Fruit fly (Drosophila melanogaster) whole organism, pupa: ENCODE measurements around the gene dyl.
A peak's percentile ranks its signal among the peaks of the same experiment; 100 is the strongest.

Experiments
- CG10348 ChIP-seq: fragments of 200-800 bp; sonication (Bioruptor generic); IDR thresholded peaks from 2 replicates; pipeline ENCODE4 v1.3.6; 2022; ENCODE audit warnings: missing biosample characterization, missing genetic modification characterization
- CG12605 ChIP-seq: fragments of 200-800 bp; sonication (Bioruptor generic); IDR thresholded peaks from 2 replicates; pipeline ENCODE4 v1.3.6; 2022; ENCODE audit warnings: missing biosample characterization, missing genetic modification characterization
- CG13204 ChIP-seq: fragments of 200-800 bp; sonication (Bioruptor generic); optimal IDR thresholded peaks from 2 replicates; lab custom pipeline; 2018; ENCODE audit warnings: missing biosample characterization, mild to moderate bottlenecking, missing genetic modification characterization, moderate library complexity
- CG14655 ChIP-seq: fragments of 200-800 bp; sonication (Bioruptor generic); optimal IDR thresholded peaks from 3 replicates; lab custom pipeline; 2017; ENCODE audit warnings: mild to moderate bottlenecking, missing biosample characterization, missing genetic modification reagents, missing genetic modification characterization
- CG15710 ChIP-seq: fragments of 200-800 bp; sonication (Bioruptor generic); optimal IDR thresholded peaks from 2 replicates; lab custom pipeline; 2018; ENCODE audit warnings: missing biosample characterization, mild to moderate bottlenecking, missing genetic modification characterization, moderate library complexity
- CG17806 ChIP-seq: fragments of 200-800 bp; sonication (Bioruptor generic); optimal IDR thresholded peaks from 2 replicates; lab custom pipeline; 2018; ENCODE audit warnings: missing biosample characterization, mild to moderate bottlenecking, missing genetic modification characterization, moderate library complexity
- CG32121 ChIP-seq: fragments of 200-800 bp; sonication (Bioruptor generic); IDR thresholded peaks from 2 replicates; pipeline ENCODE4 v1.3.6; 2022; ENCODE audit warnings: missing biosample characterization, missing genetic modification characterization
- CG34367 ChIP-seq: fragments of 200-800 bp; sonication (Bioruptor generic); optimal IDR thresholded peaks from 2 replicates; lab custom pipeline; 2018; ENCODE audit warnings: missing biosample characterization, mild to moderate bottlenecking, missing genetic modification characterization
- CG4496 ChIP-seq: fragments of 200-800 bp; sonication (Bioruptor generic); IDR thresholded peaks from 3 replicates; pipeline ENCODE4 v1.3.6; 2022; ENCODE audit warnings: missing biosample characterization, missing genetic modification characterization
- CG8159 ChIP-seq: fragments of 200-800 bp; sonication (Bioruptor generic); optimal IDR thresholded peaks from 3 replicates; lab custom pipeline; 2018; ENCODE audit warnings: missing biosample characterization, mild to moderate bottlenecking, missing genetic modification characterization, moderate library complexity
- CG8301 ChIP-seq: fragments of 200-800 bp; sonication (Bioruptor generic); optimal IDR thresholded peaks from 2 replicates; lab custom pipeline; 2018; ENCODE audit warnings: missing biosample characterization, mild to moderate bottlenecking, missing genetic modification characterization
- CG9948 ChIP-seq: fragments of 200-800 bp; sonication (Bioruptor generic); optimal IDR thresholded peaks from 2 replicates; lab custom pipeline; 2018; ENCODE audit warnings: missing biosample characterization, mild to moderate bottlenecking, missing genetic modification characterization, moderate library complexity
- D1 ChIP-seq: fragments of 200-800 bp; sonication (Bioruptor generic); optimal IDR thresholded peaks from 2 replicates; lab custom pipeline; 2018; ENCODE audit warnings: missing biosample characterization, mild to moderate bottlenecking, missing genetic modification characterization, moderate library complexity
- EcR ChIP-seq: fragments of 200-800 bp; sonication (Bioruptor generic); optimal IDR thresholded peaks from 3 replicates; lab custom pipeline; 2019; ENCODE audit warnings: missing biosample characterization, missing genetic modification characterization, mild to moderate bottlenecking, moderate library complexity, missing genetic modification reagents
- Ets98B ChIP-seq: fragments of 200-800 bp; sonication (Bioruptor generic); IDR thresholded peaks from 2 replicates; pipeline ENCODE4 v1.3.6; 2022; ENCODE audit warnings: missing biosample characterization, missing genetic modification characterization
- Pif1A ChIP-seq: fragments of 200-800 bp; sonication (Bioruptor generic); optimal IDR thresholded peaks from 3 replicates; lab custom pipeline; 2016; ENCODE audit warnings: missing biosample characterization, missing genetic modification characterization
- Pif1B ChIP-seq: fragments of 200-800 bp; sonication (Bioruptor generic); optimal IDR thresholded peaks from 3 replicates; lab custom pipeline; 2016; ENCODE audit warnings: missing biosample characterization, missing genetic modification characterization
- Snoo ChIP-seq: fragments of 200-800 bp; sonication (Bioruptor generic); optimal IDR thresholded peaks from 3 replicates; lab custom pipeline; 2017; ENCODE audit warnings: missing biosample characterization, mild to moderate bottlenecking, missing genetic modification characterization, inconsistent platforms
- fd96Ca ChIP-seq: fragments of 200-800 bp; sonication (Bioruptor generic); IDR thresholded peaks from 3 replicates; pipeline ENCODE4 v1.3.6; 2022; ENCODE audit warnings: missing biosample characterization, missing genetic modification characterization
- gl ChIP-seq: fragments of 200-800 bp; sonication (Bioruptor generic); optimal IDR thresholded peaks from 2 replicates; lab custom pipeline; 2018; ENCODE audit warnings: missing biosample characterization, mild to moderate bottlenecking, missing genetic modification characterization
- rn ChIP-seq: fragments of 200-800 bp; sonication (Bioruptor generic); IDR thresholded peaks from 2 replicates; pipeline ENCODE4 v1.3.6; 2022; ENCODE audit warnings: missing biosample characterization, missing genetic modification characterization

Gene dyl

dm6 chr3L:4263502-4263901 lies 44.0 kb downstream of the dyl start, which contains the start of gene CG1273:
Gene CG1273, plus strand, starts transcription at chr3L:4263719.
- no peak for TF ChIP-seq D1 (tag; lab: Kevin White, UChicago)
- no peak for TF ChIP-seq CG9948 (tag; lab: Kevin White, UChicago)
- no peak for TF ChIP-seq Ets98B (GFP tag; lab: Robert Waterston, UW)
- no peak for TF ChIP-seq CG17806
- no peak for TF ChIP-seq Snoo (tag; lab: Kevin White, UChicago)
- no peak for TF ChIP-seq CG4496 (GFP tag; lab: Robert Waterston, UW)
- no peak for TF ChIP-seq CG34367 (tag; lab: Kevin White, UChicago)
- no peak for TF ChIP-seq gl
- no peak for TF ChIP-seq CG14655
- no peak for TF ChIP-seq Pif1B (GFP tag; lab: Kevin White, UChicago)
- TF ChIP-seq CG32121 (GFP tag; lab: Robert Waterston, UW), result no peak

- TF ChIP-seq D1 (tag; lab: Kevin White, UChicago) (no peak), gl (no peak), CG4496 (GFP tag; lab: Robert Waterston, UW) (no peak), CG32121 (GFP tag; lab: Robert Waterston, UW) (no peak), EcR (GFP tag; lab: Kevin White, UChicago) (no peak), CG14655 (no peak), CG10348 (GFP tag; lab: Robert Waterston, UW) (no peak), fd96Ca (no peak), rn (GFP tag; lab: Robert Waterston, UW) (no peak), Pif1B (GFP tag; lab: Kevin White, UChicago) (no peak), Snoo (tag; lab: Kevin White, UChicago) (no peak), CG12605 (GFP tag; lab: Robert Waterston, UW) (no peak), CG8301 (tag; lab: Kevin White, UChicago) (no peak), CG17806 (no peak)
- TF ChIP-seq, all 21 proteins: peak for 0
Observed at dm6 chr3L:4262384-4262783, 45.1 kb downstream of the dyl start, which contains the start of the genes CG11586 and VhaM9.7-a. Gene CG11586, minus strand, starts transcription at chr3L:4262470. Gene VhaM9.7-a, plus strand, starts transcription at chr3L:4262705.

- TF ChIP-seq CG8159 (tag; lab: Kevin White, UChicago), result no peak
- no peak for TF ChIP-seq Pif1B (GFP tag; lab: Kevin White, UChicago)
- no peak for TF ChIP-seq D1 (tag; lab: Kevin White, UChicago)
- TF ChIP-seq gl, result no peak
- TF ChIP-seq Ets98B (GFP tag; lab: Robert Waterston, UW), result no peak
Observed at dm6 chr3L:4261177-4261576, 46.3 kb downstream of the dyl start.

DNA sequence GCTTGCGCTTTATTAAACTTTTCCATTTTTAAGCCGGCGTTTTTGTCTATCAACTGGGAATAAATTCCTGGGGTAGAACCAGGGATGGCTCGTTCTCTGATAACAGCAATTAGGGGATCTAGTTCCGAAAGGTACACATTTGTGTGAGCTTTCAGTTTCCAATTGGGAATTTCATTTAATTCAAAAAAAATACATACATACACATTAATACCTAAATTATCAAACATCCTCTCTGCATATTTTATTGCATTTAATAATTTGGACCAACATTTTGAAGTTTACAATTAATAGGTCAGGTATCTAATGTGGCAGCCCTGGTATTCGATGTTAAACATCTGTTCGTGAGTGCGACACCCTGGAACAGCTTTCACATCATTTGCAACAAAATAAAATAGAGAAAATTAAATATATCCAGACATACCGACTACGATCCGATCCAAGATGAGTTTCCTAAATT lies 48.4 kb downstream of the dyl start, which contains the start of the genes CG15011 and CG1309:
TSS of gene CG15011 (minus strand) at position 51 of the 457 bp plus-strand sequence.
TSS of gene CG1309 (plus strand) at position 329 of the 457 bp plus-strand sequence.
- peak; percentile 66 for TF ChIP-seq CG32121 (GFP tag; lab: Robert Waterston, UW)
- no peak for TF ChIP-seq Pif1A (GFP tag; lab: Kevin White, UChicago)
- no peak for TF ChIP-seq CG12605 (GFP tag; lab: Robert Waterston, UW)
- TF ChIP-seq CG15710 (tag; lab: Kevin White, UChicago), result peak; percentile 77
- TF ChIP-seq D1 (tag; lab: Kevin White, UChicago), result no peak
- peak; percentile 69 for TF ChIP-seq CG9948 (tag; lab: Kevin White, UChicago)
- TF ChIP-seq CG34367 (tag; lab: Kevin White, UChicago), result peak; percentile 61
- peak; percentile 82 for TF ChIP-seq CG4496 (GFP tag; lab: Robert Waterston, UW)
- TF ChIP-seq CG17806, result peak; percentile 70
- no peak for TF ChIP-seq CG14655
- TF ChIP-seq Snoo (tag; lab: Kevin White, UChicago), result peak; percentile 68
- TF ChIP-seq CG8159 (tag; lab: Kevin White, UChicago), result peak; percentile 80
- no peak for TF ChIP-seq CG10348 (GFP tag; lab: Robert Waterston, UW)
- peak; percentile 47; the same call in 1 of the 2 replicates for TF ChIP-seq Ets98B (GFP tag; lab: Robert Waterston, UW)
- TF ChIP-seq gl, result peak; percentile 31
- no peak for TF ChIP-seq rn (GFP tag; lab: Robert Waterston, UW)
- peak; percentile 63 for TF ChIP-seq CG8301 (tag; lab: Kevin White, UChicago)
- peak; percentile 34 for TF ChIP-seq EcR (GFP tag; lab: Kevin White, UChicago)

dm6 chr3L:4254301-4254834 lies 53.1 kb downstream of the dyl start, which contains the start of the genes ago and CG1265:
Gene ago, minus strand, starts transcription at chr3L:4254306.
Gene CG1265, plus strand, starts transcription at chr3L:4254776.
- TF ChIP-seq CG13204 (GFP tag; lab: Kevin White, UChicago), result no peak
- peak; percentile 37 for TF ChIP-seq Snoo (tag; lab: Kevin White, UChicago)
- no peak for TF ChIP-seq CG10348 (GFP tag; lab: Robert Waterston, UW)
- peak; percentile 39 for TF ChIP-seq CG8159 (tag; lab: Kevin White, UChicago)
- TF ChIP-seq CG4496 (GFP tag; lab: Robert Waterston, UW), result peak; percentile 20; the same call in 2 of the 3 replicates
- peak; percentile 44 for TF ChIP-seq CG15710 (tag; lab: Kevin White, UChicago)
- peak; percentile 20 for TF ChIP-seq CG17806
- no peak for TF ChIP-seq CG12605 (GFP tag; lab: Robert Waterston, UW)
- no peak for TF ChIP-seq CG32121 (GFP tag; lab: Robert Waterston, UW)
- TF ChIP-seq Pif1A (GFP tag; lab: Kevin White, UChicago), result no peak
- TF ChIP-seq EcR (GFP tag; lab: Kevin White, UChicago), result no peak
- no peak for TF ChIP-seq D1 (tag; lab: Kevin White, UChicago)
- no peak for TF ChIP-seq Pif1B (GFP tag; lab: Kevin White, UChicago)
- no peak for TF ChIP-seq CG14655
- no peak for TF ChIP-seq gl
- TF ChIP-seq fd96Ca, result no peak
- no peak for TF ChIP-seq rn (GFP tag; lab: Robert Waterston, UW)
- TF ChIP-seq CG8301 (tag; lab: Kevin White, UChicago), result no peak
- TF ChIP-seq CG34367 (tag; lab: Kevin White, UChicago), result no peak
- peak; percentile 6 for TF ChIP-seq CG9948 (tag; lab: Kevin White, UChicago)
- 0 out of 2 replicates have a peak, but pooled peaks have one; percentile 1 for TF ChIP-seq Ets98B (GFP tag; lab: Robert Waterston, UW)
